Worm (Caenorhabditis elegans): ENCODE measurements around the gene clec-124.

The clec-124 gene

DNA sequence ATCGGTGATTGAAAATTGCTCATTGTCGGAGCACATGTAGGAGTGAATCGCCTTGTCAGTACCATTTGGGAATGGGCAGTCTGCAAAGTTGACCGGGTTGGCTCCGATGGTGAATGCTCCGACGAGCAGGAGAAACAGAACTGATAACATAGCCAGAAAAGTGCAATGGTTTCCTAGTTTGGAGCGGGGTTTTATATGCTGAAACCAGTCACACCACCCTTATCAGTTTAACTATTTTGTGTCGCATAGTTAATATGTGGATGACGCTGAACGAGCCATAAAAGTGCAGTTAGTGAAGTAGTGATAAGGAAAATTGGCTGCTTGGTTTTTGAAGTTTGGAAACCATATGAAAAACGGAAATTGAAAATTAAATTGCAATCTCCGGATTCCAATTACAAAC lies 3.7 kb upstream of the clec-124 start, which contains the start of gene C17F4.7:
Gene C17F4.7 (minus strand): TSS at position 180 of the 400 bp plus-strand sequence.
- no peak for TF ChIP-seq mep-1 (tag; optimal IDR thresholded peaks at IDR 0.05)
- no peak for TF ChIP-seq zip-8 (tag; optimal IDR thresholded peaks at IDR 0.05)
- TF ChIP-seq ces-1 (GFP tag; optimal IDR thresholded peaks at IDR 0.05): no peak
- no peak for TF ChIP-seq drap-1 (GFP tag; optimal IDR thresholded peaks at IDR 0.05)
- TF ChIP-seq lin-32 (GFP tag; optimal IDR thresholded peaks at IDR 0.05): no peak
- no peak for TF ChIP-seq tbx-8 (GFP tag; optimal IDR thresholded peaks at IDR 0.05)
- TF ChIP-seq nhr-2 (tag; optimal IDR thresholded peaks at IDR 0.05): no peak
- TF ChIP-seq sem-2 (GFP tag; optimal IDR thresholded peaks at IDR 0.05): no peak
- TF ChIP-seq lin-13 (tag; optimal IDR thresholded peaks at IDR 0.05): no peak

DNA sequence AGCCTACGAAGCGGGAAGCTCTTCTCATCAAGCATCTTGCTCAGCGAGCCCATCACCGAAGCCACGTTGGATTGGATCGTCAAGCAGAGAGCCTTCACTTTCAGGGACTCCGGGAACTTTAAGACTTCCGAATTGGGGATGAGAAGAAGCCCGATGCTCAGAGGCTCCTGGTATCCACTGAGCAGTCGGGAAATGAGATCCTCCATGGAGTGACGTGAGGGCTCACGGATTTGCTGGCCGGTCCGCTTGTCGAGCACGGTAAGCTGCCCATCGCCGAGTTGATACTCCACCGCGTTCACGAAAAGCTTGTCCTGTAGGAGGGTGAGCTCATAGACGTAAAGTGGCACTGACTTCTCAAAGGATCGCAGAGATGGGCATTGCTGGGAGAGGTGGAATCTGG lies 1.9 kb upstream of the clec-124 start:
- TF ChIP-seq ceh-43 (GFP tag; optimal IDR thresholded peaks at IDR 0.05) (no peak), unc-39 (tag; optimal IDR thresholded peaks at IDR 0.05) (no peak), elt-3 (tag; optimal IDR thresholded peaks at IDR 0.05) (no peak), lsy-2 (tag; optimal IDR thresholded peaks at IDR 0.05) (no peak), lin-13 (tag; optimal IDR thresholded peaks at IDR 0.05) (no peak), nhr-2 (tag; optimal IDR thresholded peaks at IDR 0.05) (no peak), elt-1 (tag; optimal IDR thresholded peaks at IDR 0.05; ENCODE audit: borderline replicate concordance, insufficient read depth) (no peak), zip-8 (tag; optimal IDR thresholded peaks at IDR 0.05) (no peak)

DNA sequence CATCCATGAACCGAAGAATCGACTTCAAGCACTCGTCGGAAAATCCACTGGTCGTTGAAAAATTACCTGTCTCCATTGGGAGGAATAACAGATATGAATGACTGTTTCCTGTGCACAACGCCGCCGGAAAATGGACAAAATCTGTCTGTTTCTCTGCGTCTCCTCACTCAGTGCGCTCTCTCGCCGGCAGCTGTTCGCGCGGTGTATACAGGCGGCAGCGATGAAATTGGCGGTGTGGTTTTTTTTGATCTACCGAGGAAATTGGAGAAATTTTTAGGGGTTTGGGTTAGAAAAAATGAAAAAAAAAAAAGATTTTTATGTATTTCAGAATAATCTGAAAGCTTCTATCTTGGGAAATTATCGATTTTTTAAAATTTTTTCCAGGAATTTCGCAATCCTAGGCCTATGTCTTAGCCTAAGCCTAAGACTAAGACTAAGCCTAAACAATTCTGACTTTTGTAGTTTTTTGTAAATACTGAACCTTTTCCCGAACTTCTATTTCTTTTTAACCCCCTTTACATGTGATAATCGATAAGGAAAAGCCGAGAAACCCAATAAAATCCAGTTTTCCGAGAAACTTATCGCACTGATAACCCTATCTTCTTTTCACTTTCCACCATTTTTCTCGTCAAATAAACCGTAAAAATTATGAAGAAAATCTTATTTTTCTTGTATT lies 1.3 kb upstream of the clec-124 start, which contains the start of the genes fbxc-50 and C17F4.2:
Gene fbxc-50 (minus strand): TSS at position 81 of the 676 bp plus-strand sequence.
Gene C17F4.2 (plus strand): TSS at position 626 of the 676 bp plus-strand sequence.
- TF ChIP-seq hlh-1 (tag; optimal IDR thresholded peaks at IDR 0.05): peak; percentile 35
- no peak for TF ChIP-seq nhr-2 (tag; optimal IDR thresholded peaks at IDR 0.05)

DNA sequence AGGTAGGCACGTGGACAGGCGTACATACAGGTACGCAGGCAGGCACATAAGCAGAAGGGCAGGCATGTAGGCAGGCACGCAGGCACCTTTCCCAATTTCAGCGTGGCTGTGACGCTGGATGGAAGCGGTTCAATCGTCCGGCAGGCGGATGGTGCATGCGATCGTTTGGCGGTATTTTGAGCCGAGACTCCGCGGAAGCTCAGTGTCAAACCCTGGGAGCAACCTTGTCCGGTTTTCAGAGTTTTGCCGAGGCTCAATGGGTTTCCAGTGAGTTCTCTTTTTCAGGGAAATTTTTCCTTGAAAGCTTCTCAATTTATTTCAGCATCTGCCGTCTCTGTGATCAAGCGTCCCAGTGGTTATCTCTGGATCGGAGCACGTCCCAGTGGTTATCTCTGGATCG lies 689 bp downstream of the clec-124 start:
- no peak for TF ChIP-seq ceh-39 (tag; optimal IDR thresholded peaks at IDR 0.05)
- no peak for TF ChIP-seq ces-1 (GFP tag; optimal IDR thresholded peaks at IDR 0.05)
- no peak for TF ChIP-seq snpc-4 (tag; optimal IDR thresholded peaks at IDR 0.05)
- no peak for TF ChIP-seq nhr-237 (tag; optimal IDR thresholded peaks at IDR 0.05)
- TF ChIP-seq blmp-1 (tag; optimal IDR thresholded peaks at IDR 0.05): no peak
- TF ChIP-seq nhr-12 (tag; optimal IDR thresholded peaks at IDR 0.05): no peak
- TF ChIP-seq mab-5 (tag; optimal IDR thresholded peaks at IDR 0.05): no peak
- no peak for TF ChIP-seq unc-39 (tag; optimal IDR thresholded peaks at IDR 0.05)
- no peak for TF ChIP-seq zip-8 (tag; optimal IDR thresholded peaks at IDR 0.05)
- TF ChIP-seq flh-1 (GFP tag; optimal IDR thresholded peaks at IDR 0.05): no peak
- TF ChIP-seq mep-1 (tag; optimal IDR thresholded peaks at IDR 0.05): no peak
- no peak for TF ChIP-seq sptf-1 (tag; optimal IDR thresholded peaks at IDR 0.05)
- no peak for TF ChIP-seq cnd-1 (tag; optimal IDR thresholded peaks at IDR 0.05)
- TF ChIP-seq ceh-83 (GFP tag; optimal IDR thresholded peaks at IDR 0.05): no peak
- TF ChIP-seq ceh-43 (GFP tag; optimal IDR thresholded peaks at IDR 0.05): no peak

DNA sequence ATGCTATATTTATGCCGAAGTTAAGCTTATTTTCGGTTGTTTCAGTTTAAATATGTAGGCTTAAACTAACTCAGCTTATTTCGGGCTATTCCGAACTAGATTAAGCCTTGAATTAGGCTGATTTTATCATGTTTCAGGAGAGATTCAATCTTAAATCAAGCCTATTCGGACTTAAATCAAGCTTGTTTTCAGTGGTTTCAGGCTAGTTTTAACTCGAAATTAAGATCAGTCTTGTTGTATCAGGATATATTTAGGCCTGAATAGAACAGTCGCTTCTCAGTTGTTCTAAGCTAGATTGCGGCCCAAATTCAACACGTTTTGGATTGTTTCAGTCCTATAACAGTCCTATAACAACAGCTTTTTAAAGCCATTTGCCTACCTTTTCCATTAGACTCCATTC lies 2.3 kb downstream of the clec-124 start:
- TF ChIP-seq mls-2 (tag; optimal IDR thresholded peaks at IDR 0.05) (no peak), elt-3 (tag; optimal IDR thresholded peaks at IDR 0.05) (no peak), pha-4 (tag; optimal IDR thresholded peaks at IDR 0.05) (no peak), unc-62 (GFP tag; optimal IDR thresholded peaks at IDR 0.05) (no peak), sem-2 (GFP tag; optimal IDR thresholded peaks at IDR 0.05) (no peak), lin-32 (GFP tag; optimal IDR thresholded peaks at IDR 0.05) (no peak), drap-1 (GFP tag; optimal IDR thresholded peaks at IDR 0.05) (no peak), ces-1 (GFP tag; optimal IDR thresholded peaks at IDR 0.05) (no peak), sptf-1 (tag; optimal IDR thresholded peaks at IDR 0.05) (no peak), mep-1 (tag; optimal IDR thresholded peaks at IDR 0.05) (no peak), bed-3 (GFP tag; optimal IDR thresholded peaks at IDR 0.05) (no peak), snpc-4 (tag; optimal IDR thresholded peaks at IDR 0.05) (no peak), lin-13 (tag; optimal IDR thresholded peaks at IDR 0.05) (no peak), ceh-39 (tag; optimal IDR thresholded peaks at IDR 0.05) (no peak)

DNA sequence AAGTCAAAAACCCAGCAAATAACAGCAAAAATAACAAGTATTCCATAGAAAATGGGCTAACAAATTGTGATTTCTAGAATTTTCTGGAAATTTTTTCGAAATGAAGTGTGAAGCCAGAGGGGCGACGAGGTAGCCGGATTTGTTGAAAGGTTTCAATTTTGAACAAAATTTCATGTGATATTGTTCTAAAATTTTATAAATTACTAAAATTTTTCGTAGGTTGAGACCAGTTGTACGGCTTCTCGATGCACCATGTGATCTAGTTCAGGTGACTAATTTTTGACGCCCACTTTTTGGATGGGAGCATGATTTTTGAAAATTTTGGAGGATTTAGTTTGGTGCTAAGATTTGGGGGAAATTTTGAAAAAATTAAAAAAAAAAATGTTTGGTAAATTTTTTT lies 9.7 kb downstream of the clec-124 start, which contains the start of gene gcy-19:
Gene gcy-19 (minus strand): TSS at position 101 of the 400 bp plus-strand sequence.
- TF ChIP-seq flh-1 (GFP tag; optimal IDR thresholded peaks at IDR 0.05) (no peak), lsy-2 (tag; optimal IDR thresholded peaks at IDR 0.05) (no peak), unc-39 (tag; optimal IDR thresholded peaks at IDR 0.05) (no peak), zip-8 (tag; optimal IDR thresholded peaks at IDR 0.05) (no peak), unc-120 (tag; optimal IDR thresholded peaks at IDR 0.05; ENCODE audit: poor library complexity, severe bottlenecking) (no peak), blmp-1 (tag; optimal IDR thresholded peaks at IDR 0.05) (no peak), ces-1 (GFP tag; optimal IDR thresholded peaks at IDR 0.05) (no peak), ceh-43 (GFP tag; optimal IDR thresholded peaks at IDR 0.05) (no peak), nhr-28 (tag; optimal IDR thresholded peaks at IDR 0.05) (no peak), sem-2 (GFP tag; optimal IDR thresholded peaks at IDR 0.05) (no peak), nhr-12 (tag; optimal IDR thresholded peaks at IDR 0.05) (no peak), ceh-39 (tag; optimal IDR thresholded peaks at IDR 0.05) (no peak), ceh-83 (GFP tag; optimal IDR thresholded peaks at IDR 0.05) (no peak), mab-5 (tag; optimal IDR thresholded peaks at IDR 0.05) (no peak), nhr-76 (tag; optimal IDR thresholded peaks at IDR 0.05) (no peak), ham-2 (GFP tag; optimal IDR thresholded peaks at IDR 0.05) (no peak), unc-62 (GFP tag; optimal IDR thresholded peaks at IDR 0.05) (no peak), mls-2 (tag; optimal IDR thresholded peaks at IDR 0.05) (no peak), M03D4.4 (tag; optimal IDR thresholded peaks at IDR 0.05) (no peak), elt-1 (tag; optimal IDR thresholded peaks at IDR 0.05; ENCODE audit: borderline replicate concordance, insufficient read depth) (no peak)

Measured in whole organism, mixed stage, embryonic.